Fruit fly (Drosophila melanogaster) whole organism, prepupa: ENCODE data around the gene ppk17.

Experiments used
- Blimp-1 ChIP-seq: fragments of 200-800 bp; sonication (Bioruptor generic); optimal IDR thresholded peaks from 3 replicates; lab custom pipeline; 2017; ENCODE audit warnings: missing biosample characterization, missing genetic modification characterization, mild to moderate bottlenecking, moderate library complexity, missing genetic modification reagents
- CG10631 ChIP-seq: fragments of 200-800 bp; sonication (Bioruptor generic); optimal IDR thresholded peaks from 2 replicates; lab custom pipeline; 2016; ENCODE audit warnings: missing biosample characterization, missing genetic modification characterization
- CG10669 ChIP-seq: fragments of 200-800 bp; sonication (Bioruptor generic); optimal IDR thresholded peaks from 3 replicates; lab custom pipeline; 2018; ENCODE audit warnings: missing biosample characterization, mild to moderate bottlenecking, missing genetic modification characterization, moderate library complexity
- CG11294 ChIP-seq: fragments of 200-800 bp; sonication (Bioruptor generic); IDR thresholded peaks from 2 replicates; pipeline ENCODE4 v1.3.6; 2022; ENCODE audit warnings: missing biosample characterization, missing genetic modification characterization
- CG15336 ChIP-seq: fragments of 200-800 bp; sonication (Bioruptor generic); IDR thresholded peaks from 2 replicates; pipeline ENCODE4 v1.3.6; 2022; ENCODE audit warnings: missing biosample characterization, missing genetic modification characterization
- CG16779 ChIP-seq: fragments of 200-800 bp; sonication (Bioruptor generic); optimal IDR thresholded peaks from 3 replicates; lab custom pipeline; 2017; ENCODE audit warnings: missing biosample characterization, mild to moderate bottlenecking, missing genetic modification characterization
- CG31627 ChIP-seq: fragments of 200-800 bp; sonication (Bioruptor generic); optimal IDR thresholded peaks from 3 replicates; lab custom pipeline; 2016; ENCODE audit warnings: missing biosample characterization, missing genetic modification characterization
- CG32006 ChIP-seq: fragments of 200-800 bp; sonication (Bioruptor generic); optimal IDR thresholded peaks from 3 replicates; lab custom pipeline; 2017; ENCODE audit warnings: missing biosample characterization, mild to moderate bottlenecking, missing genetic modification characterization
- CG34406 ChIP-seq: fragments of 200-800 bp; sonication (Bioruptor generic); optimal IDR thresholded peaks from 3 replicates; lab custom pipeline; 2016; ENCODE audit warnings: missing biosample characterization, missing genetic modification characterization
- CG4318 ChIP-seq: fragments of 200-800 bp; sonication (Bioruptor generic); optimal IDR thresholded peaks from 3 replicates; lab custom pipeline; 2017; ENCODE audit warnings: missing biosample characterization, mild to moderate bottlenecking, missing genetic modification characterization
- CG6163 ChIP-seq: fragments of 200-800 bp; sonication (Bioruptor generic); IDR thresholded peaks from 3 replicates; pipeline ENCODE4 v1.3.6; 2022; ENCODE audit warnings: missing biosample characterization, missing genetic modification characterization
- CG6276 ChIP-seq: fragments of 200-800 bp; sonication (Bioruptor generic); optimal IDR thresholded peaks from 2 replicates; lab custom pipeline; 2017; ENCODE audit warnings: missing biosample characterization, mild to moderate bottlenecking, missing genetic modification characterization
- CG6792 ChIP-seq: fragments of 200-800 bp; sonication (Bioruptor generic); optimal IDR thresholded peaks from 3 replicates; lab custom pipeline; 2016; ENCODE audit warnings: missing biosample characterization, missing genetic modification characterization
- CG6808 ChIP-seq: fragments of 200-800 bp; sonication (Bioruptor generic); optimal IDR thresholded peaks from 3 replicates; lab custom pipeline; 2017; ENCODE audit warnings: missing biosample characterization, missing genetic modification characterization, mild to moderate bottlenecking, moderate library complexity, missing genetic modification reagents
- CG7368 ChIP-seq: fragments of 200-800 bp; sonication (Bioruptor generic); optimal IDR thresholded peaks from 3 replicates; lab custom pipeline; 2016; ENCODE audit warnings: missing biosample characterization, missing genetic modification characterization
- CG8119 ChIP-seq: fragments of 200-800 bp; sonication (Bioruptor generic); IDR thresholded peaks from 3 replicates; pipeline ENCODE4 v1.3.6; 2022; ENCODE audit warnings: missing biosample characterization, missing genetic modification characterization
- CG8319 ChIP-seq: fragments of 200-800 bp; sonication (Bioruptor generic); optimal IDR thresholded peaks from 3 replicates; lab custom pipeline; 2016; ENCODE audit warnings: missing biosample characterization, missing genetic modification characterization
- CG8632 ChIP-seq: fragments of 200-800 bp; sonication (Bioruptor generic); optimal IDR thresholded peaks from 3 replicates; lab custom pipeline; 2016; ENCODE audit warnings: missing biosample characterization, missing genetic modification characterization
- CG9139 ChIP-seq: fragments of 200-800 bp; sonication (Bioruptor generic); optimal IDR thresholded peaks from 3 replicates; lab custom pipeline; 2017; ENCODE audit warnings: missing biosample characterization, mild to moderate bottlenecking, missing genetic modification characterization
- Eip75B ChIP-seq: fragments of 200-800 bp; sonication (Bioruptor generic); optimal IDR thresholded peaks from 3 replicates; lab custom pipeline; 2016; ENCODE audit warnings: missing biosample characterization, missing genetic modification characterization
- Eip78C ChIP-seq: fragments of 200-800 bp; sonication (Bioruptor generic); peaks from one replicate; lab custom pipeline; 2016; ENCODE audit warnings: missing biosample characterization, missing genetic modification characterization
- Eip93F ChIP-seq: fragments of 200-800 bp; sonication (Bioruptor generic); optimal IDR thresholded peaks from 2 replicates; lab custom pipeline; 2016; ENCODE audit warnings: missing biosample characterization, mild to moderate bottlenecking, missing genetic modification characterization
- Ets96B ChIP-seq: fragments of 200-800 bp; optimal IDR thresholded peaks from 2 replicates; lab custom pipeline; 2019; ENCODE audit warnings: missing biosample characterization, mild to moderate bottlenecking, missing genetic modification characterization, moderate library complexity
- Gug ChIP-seq: fragments of 200-800 bp; sonication (Bioruptor generic); IDR thresholded peaks from 2 replicates; pipeline ENCODE4 v1.3.6; 2022; ENCODE audit warnings: missing biosample characterization, missing genetic modification characterization
- Hr38 ChIP-seq: sonication (Bioruptor generic); optimal IDR thresholded peaks from 2 replicates; lab custom pipeline; 2016; ENCODE audit warnings: missing biosample characterization, missing genetic modification characterization
- Hr4 ChIP-seq: fragments of 200-800 bp; sonication (Bioruptor generic); optimal IDR thresholded peaks from 3 replicates; lab custom pipeline; 2016; ENCODE audit warnings: missing biosample characterization, missing genetic modification characterization
- OdsH ChIP-seq: fragments of 200-800 bp; sonication (Bioruptor generic); optimal IDR thresholded peaks from 3 replicates; lab custom pipeline; 2016; ENCODE audit warnings: missing biosample characterization, missing genetic modification characterization
- Smox ChIP-seq: fragments of 200-800 bp; sonication (Bioruptor generic); optimal IDR thresholded peaks from 3 replicates; lab custom pipeline; 2016; ENCODE audit warnings: missing biosample characterization, missing genetic modification characterization
- Sox102F ChIP-seq: fragments of 200-800 bp; sonication (Bioruptor generic); optimal IDR thresholded peaks from 2 replicates; lab custom pipeline; 2016; ENCODE audit warnings: missing biosample characterization, mild to moderate bottlenecking, missing genetic modification characterization
- Sox14 ChIP-seq: fragments of 200-800 bp; sonication (Bioruptor generic); optimal IDR thresholded peaks from 3 replicates; lab custom pipeline; 2016; ENCODE audit warnings: missing biosample characterization, missing genetic modification characterization
- Sox15 ChIP-seq: fragments of 200-800 bp; sonication (Bioruptor generic); optimal IDR thresholded peaks from 3 replicates; lab custom pipeline; 2016; ENCODE audit warnings: missing biosample characterization, missing genetic modification characterization
- acj6 ChIP-seq: fragments of 200-800 bp; sonication (Bioruptor generic); optimal IDR thresholded peaks from 3 replicates; lab custom pipeline; 2016; ENCODE audit warnings: missing biosample characterization, missing genetic modification characterization
- dac ChIP-seq: fragments of 200-800 bp; sonication (Bioruptor generic); optimal IDR thresholded peaks from 2 replicates; lab custom pipeline; 2017; ENCODE audit warnings: missing biosample characterization, mild to moderate bottlenecking, missing genetic modification characterization
- dsx ChIP-seq: fragments of 200-800 bp; optimal IDR thresholded peaks from 3 replicates; lab custom pipeline; 2019; ENCODE audit warnings: missing biosample characterization, mild to moderate bottlenecking, missing genetic modification characterization, moderate library complexity; ENCODE audit not compliant: poor library complexity, severe bottlenecking
- esn ChIP-seq: fragments of 200-800 bp; sonication (Bioruptor generic); optimal IDR thresholded peaks from 2 replicates; lab custom pipeline; 2016; ENCODE audit warnings: missing biosample characterization, mild to moderate bottlenecking, missing genetic modification characterization, moderate library complexity
- fd59A ChIP-seq: fragments of 200-800 bp; sonication (Bioruptor generic); optimal IDR thresholded peaks from 2 replicates; lab custom pipeline; 2017; ENCODE audit warnings: missing biosample characterization, mild to moderate bottlenecking, missing genetic modification characterization, missing genetic modification reagents
- fd85E ChIP-seq: fragments of 200-800 bp; sonication (Bioruptor generic); optimal IDR thresholded peaks from 3 replicates; lab custom pipeline; 2016; ENCODE audit warnings: missing biosample characterization, missing genetic modification characterization
- fkh ChIP-seq: fragments of 200-800 bp; sonication (Bioruptor generic); optimal IDR thresholded peaks from 3 replicates; lab custom pipeline; 2017; ENCODE audit warnings: missing biosample characterization, mild to moderate bottlenecking, missing genetic modification characterization, moderate library complexity
- lz ChIP-seq: fragments of 200-800 bp; sonication (Bioruptor generic); optimal IDR thresholded peaks from 3 replicates; lab custom pipeline; 2016; ENCODE audit warnings: missing biosample characterization, missing genetic modification characterization
- pdm3 ChIP-seq: fragments of 200-800 bp; sonication (Bioruptor generic); optimal IDR thresholded peaks from 3 replicates; lab custom pipeline; 2016; ENCODE audit warnings: missing biosample characterization, missing genetic modification characterization
- salr ChIP-seq, 2 experiments: fragments of 200-800 bp; sonication (Bioruptor generic); optimal IDR thresholded peaks; 3 replicates each; lab custom pipeline; 2016 to 2018; ENCODE audit warnings: missing biosample characterization in 2 of 2, missing genetic modification characterization in 2 of 2, mild to moderate bottlenecking in 1 of 2
- spab ChIP-seq: fragments of 200-800 bp; sonication (Bioruptor generic); optimal IDR thresholded peaks from 2 replicates; lab custom pipeline; 2017; ENCODE audit warnings: missing biosample characterization, mild to moderate bottlenecking, missing genetic modification characterization, missing genetic modification reagents
- ss ChIP-seq, 2 experiments: fragments of 200-800 bp; sonication (Bioruptor generic); optimal IDR thresholded peaks; 2 replicates in 1 of 2; 3 replicates in 1 of 2; lab custom pipeline; 2017 to 2018; ENCODE audit warnings: mild to moderate bottlenecking in 2 of 2, missing biosample characterization in 2 of 2, missing genetic modification characterization in 2 of 2, moderate library complexity in 1 of 2
- svp ChIP-seq: fragments of 200-800 bp; sonication (Bioruptor generic); peaks from one replicate; lab custom pipeline; 2016; ENCODE audit warnings: missing biosample characterization, missing genetic modification characterization
- topi ChIP-seq: fragments of 200-800 bp; sonication (Bioruptor generic); optimal IDR thresholded peaks from 3 replicates; lab custom pipeline; 2016; ENCODE audit warnings: missing biosample characterization, missing genetic modification characterization
- vri ChIP-seq: fragments of 200-800 bp; sonication (Bioruptor generic); optimal IDR thresholded peaks from 3 replicates; lab custom pipeline; 2016; ENCODE audit warnings: missing biosample characterization, mild to moderate bottlenecking, missing genetic modification characterization

The ppk17 gene

dm6 chr2L:16808752-16809151, 48.4 kb upstream of the ppk17 start:
- TF ChIP-seq CG9139, result no peak
- no peak for TF ChIP-seq svp
- no peak for TF ChIP-seq fd59A (GFP tag; lab: Kevin White, UChicago)
- no peak for TF ChIP-seq CG31627 (GFP tag; lab: Kevin White, UChicago)
- TF ChIP-seq CG11294, result no peak
- TF ChIP-seq, all 60 proteins: peak for 0

- no peak for TF ChIP-seq CG8632 (GFP tag; lab: Kevin White, UChicago)
- no peak for TF ChIP-seq Eip75B (GFP tag; lab: Kevin White, UChicago)
- peak; percentile 43 for TF ChIP-seq CG6276 (GFP tag; lab: Kevin White, UChicago)
- no peak for TF ChIP-seq vri (GFP tag; lab: Kevin White, UChicago)
- TF ChIP-seq pdm3 (GFP tag; lab: Kevin White, UChicago), result peak; percentile 26
- no peak for TF ChIP-seq CG16779 (tag; lab: Kevin White, UChicago)
- TF ChIP-seq Ets96B (tag; lab: Kevin White, UChicago), result no peak
- no peak for TF ChIP-seq Sox15 (GFP tag; lab: Kevin White, UChicago)
- no peak for TF ChIP-seq lz (GFP tag; lab: Kevin White, UChicago)
- TF ChIP-seq CG7368, result no peak
- TF ChIP-seq spab, result no peak
- no peak for TF ChIP-seq esn (GFP tag; lab: Kevin White, UChicago)
- TF ChIP-seq Eip93F, result no peak
- no peak for TF ChIP-seq CG10631 (GFP tag; lab: Kevin White, UChicago)
- no peak for TF ChIP-seq CG6163
- no peak for TF ChIP-seq Hr38 (GFP tag; lab: Kevin White, UChicago)
- no peak for TF ChIP-seq Sox14 (GFP tag; lab: Kevin White, UChicago)
- TF ChIP-seq CG8119 (GFP tag; lab: Robert Waterston, UW), result peak; percentile 48; the same call in 2 of the 3 replicates
- peak; percentile 59 for TF ChIP-seq CG4318 (GFP tag; lab: Kevin White, UChicago)
- TF ChIP-seq topi, result no peak
- TF ChIP-seq CG6808, result no peak
- peak; percentile 68 for TF ChIP-seq CG15336
- TF ChIP-seq ss (GFP tag; optimal IDR thresholded peaks at IDR 0.05; lab: Kevin White, UChicago), result no peak
- TF ChIP-seq Sox102F (GFP tag; lab: Kevin White, UChicago), result no peak
- TF ChIP-seq OdsH (GFP tag; lab: Kevin White, UChicago), result peak; percentile 3
- TF ChIP-seq CG32006, result peak; percentile 83
- TF ChIP-seq CG31627 (GFP tag; lab: Kevin White, UChicago), result no peak
- TF ChIP-seq salr (GFP tag; optimal IDR thresholded peaks at IDR 0.05; lab: Kevin White, UChicago), result no peak
- TF ChIP-seq CG10669, result no peak
- TF ChIP-seq Gug (GFP tag; lab: Robert Waterston, UW), result peak; percentile 26; the same call in 1 of the 2 replicates
- TF ChIP-seq fkh (GFP tag; lab: Kevin White, UChicago), result no peak
- no peak for TF ChIP-seq fd85E (GFP tag; lab: Kevin White, UChicago)
- TF ChIP-seq CG9139, result no peak
- TF ChIP-seq Smox, result no peak
- TF ChIP-seq CG6792, result no peak
- no peak for TF ChIP-seq CG34406
- peak; percentile 63 for TF ChIP-seq Eip78C (GFP tag; lab: Kevin White, UChicago)
- peak; percentile 19 for TF ChIP-seq dsx (GFP tag; lab: Kevin White, UChicago)
- peak; percentile 11 for TF ChIP-seq acj6 (GFP tag; lab: Kevin White, UChicago)
- TF ChIP-seq Hr4 (GFP tag; lab: Kevin White, UChicago), result peak; percentile 67
- peak; percentile 17 for TF ChIP-seq Blimp-1 (GFP tag; lab: Kevin White, UChicago)
- TF ChIP-seq svp, result peak; percentile 29
- peak; percentile 52 for TF ChIP-seq dac (GFP tag; lab: Kevin White, UChicago)
- TF ChIP-seq CG8319 (GFP tag; lab: Kevin White, UChicago), result no peak
- TF ChIP-seq, all 60 proteins: peak for 15
Measured at dm6 chr2L:16804376-16804934, 44.1 kb upstream of the ppk17 start, which contains the start of gene CG13272. Gene CG13272 (plus strand): TSS chr2L:16804884.
